Worm (Caenorhabditis elegans) whole organism, late embryonic: ENCODE results near the gene srd-21.

Experiments used
- F13H6.1 ChIP-seq: sonication (generic microtip); optimal IDR thresholded peaks from 2 replicates; lab custom pipeline; 2016; ENCODE audit warnings: missing genetic modification characterization, missing compliant biosample characterization
- Y22D7AL.16 ChIP-seq: sonication (generic microtip); optimal IDR thresholded peaks from 2 replicates; lab custom pipeline; 2016; ENCODE audit warnings: missing genetic modification characterization, missing compliant biosample characterization
- ama-1 ChIP-seq: fragments of 150-350 bp; optimal IDR thresholded peaks from 2 replicates; lab custom pipeline; 2014
- ceh-18 ChIP-seq: sonication (generic microtip); optimal IDR thresholded peaks from 2 replicates; lab custom pipeline; 2016; ENCODE audit warnings: missing genetic modification characterization, missing compliant biosample characterization
- ceh-48 ChIP-seq: sonication (generic microtip); optimal IDR thresholded peaks from 2 replicates; lab custom pipeline; 2016; ENCODE audit warnings: missing genetic modification characterization, inconsistent platforms, missing compliant biosample characterization
- elt-4 ChIP-seq: sonication (generic microtip); optimal IDR thresholded peaks from 2 replicates; lab custom pipeline; 2016; ENCODE audit warnings: missing genetic modification characterization, missing compliant biosample characterization
- fkh-6 ChIP-seq: sonication (generic microtip); optimal IDR thresholded peaks from 2 replicates; lab custom pipeline; 2016; ENCODE audit warnings: missing genetic modification characterization, missing compliant biosample characterization
- madf-2 ChIP-seq: sonication (generic microtip); optimal IDR thresholded peaks from 2 replicates; lab custom pipeline; 2017; ENCODE audit warnings: missing genetic modification characterization, missing compliant biosample characterization
- nhr-11 ChIP-seq: fragments of 150-350 bp; optimal IDR thresholded peaks from 2 replicates; lab custom pipeline; 2014; ENCODE audit warnings: missing biosample characterization, missing genetic modification characterization
- pha-4 ChIP-seq: fragments of 150-350 bp; optimal IDR thresholded peaks from 2 replicates; lab custom pipeline; 2018; ENCODE audit warnings: missing biosample characterization, missing genetic modification reagents, missing genetic modification characterization
- pqm-1 ChIP-seq: sonication (generic microtip); optimal IDR thresholded peaks from 2 replicates; lab custom pipeline; 2016; ENCODE audit warnings: missing genetic modification characterization, missing compliant biosample characterization
- sox-2 ChIP-seq: fragments of 200-800 bp; sonication (Bioruptor generic); IDR thresholded peaks from 2 replicates; pipeline ENCODE4 v1.3.6; 2022; ENCODE audit warnings: missing genetic modification reagents, missing genetic modification characterization, missing compliant biosample characterization
- unc-3 ChIP-seq, 2 experiments: fragments of 200-800 bp in 1 of 2; sonication (Bioruptor generic) in 1 of 2; sonication (generic microtip) in 1 of 2; conservative IDR thresholded peaks in 1 of 2; optimal IDR thresholded peaks in 1 of 2; 2 replicates each; pipeline versions ENCODE4 v1.3.6 to Lab custom; 2016 to 2022; ENCODE audit warnings: missing compliant biosample characterization in 2 of 2, missing genetic modification characterization in 2 of 2, missing genetic modification reagents in 1 of 2

DNA sequence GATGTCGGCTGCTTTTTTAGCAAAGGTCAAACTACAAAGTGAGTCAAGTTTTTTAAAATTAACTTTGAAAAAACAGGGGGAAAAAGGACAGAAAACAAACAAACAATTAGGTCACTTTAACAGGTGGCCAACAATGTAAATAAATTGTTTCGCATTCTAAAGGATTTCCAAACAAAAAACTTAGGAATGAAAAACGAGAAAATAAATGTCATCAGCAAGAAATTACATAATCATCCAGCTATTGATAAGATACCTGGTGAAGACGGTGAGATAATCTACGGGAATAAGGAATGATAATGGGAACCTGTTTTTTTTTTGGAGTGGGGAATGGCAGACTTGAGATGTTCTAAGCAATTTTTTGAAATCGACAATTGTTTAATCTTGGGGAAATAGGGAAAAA is 33.6 kb upstream of the srd-21 start:
- TF ChIP-seq fkh-6: no peak
- no peak for TF ChIP-seq ama-1
- no peak for TF ChIP-seq Y22D7AL.16 (tag; lab: Kevin White, UChicago)
- TF ChIP-seq pqm-1 (tag; lab: Kevin White, UChicago): no peak
- TF ChIP-seq F13H6.1 (tag; lab: Kevin White, UChicago): no peak
- no peak for TF ChIP-seq madf-2 (tag; lab: Kevin White, UChicago)
- TF ChIP-seq pha-4 (tag; lab: Kevin White, UChicago): no peak
- no peak for TF ChIP-seq ceh-48 (tag; lab: Kevin White, UChicago)
- TF ChIP-seq sox-2: no peak
- no peak for TF ChIP-seq unc-3 (GFP tag; conservative IDR thresholded peaks at IDR 0.05; lab: Robert Waterston, UW)
- no peak for TF ChIP-seq unc-3 (tag; optimal IDR thresholded peaks at IDR 0.05; lab: Kevin White, UChicago)
- TF ChIP-seq ceh-18 (tag; lab: Kevin White, UChicago): no peak
- no peak for TF ChIP-seq nhr-11 (tag; lab: Kevin White, UChicago)
- TF ChIP-seq elt-4 (tag; lab: Kevin White, UChicago): no peak
